Fruit fly (Drosophila melanogaster) whole organism, embryonic: Measurements from ENCODE around the gene CG33299.
A peak's percentile ranks its signal among the peaks of the same experiment; 100 is the strongest.

ENCODE experiments used
- Ada2b ChIP-seq: fragments of 200-800 bp; sonication (Bioruptor generic); IDR thresholded peaks from 2 replicates; pipeline ENCODE4 v1.3.6; 2022; ENCODE audit warnings: missing biosample characterization, missing genetic modification characterization
- BEAF-32 ChIP-seq: fragments of 200-800 bp; sonication (Bioruptor generic); optimal IDR thresholded peaks from 3 replicates; lab custom pipeline; 2017; ENCODE audit warnings: missing biosample characterization, missing genetic modification characterization, mild to moderate bottlenecking, moderate library complexity, missing genetic modification reagents
- CG10543 ChIP-seq: fragments of 200-800 bp; sonication (Bioruptor generic); optimal IDR thresholded peaks from 3 replicates; lab custom pipeline; 2017; ENCODE audit warnings: missing biosample characterization, mild to moderate bottlenecking, missing genetic modification characterization, moderate library complexity
- CG11560 ChIP-seq: fragments of 200-800 bp; sonication (Bioruptor generic); IDR thresholded peaks from 3 replicates; pipeline ENCODE4 v1.3.6; 2022; ENCODE audit warnings: missing biosample characterization, missing genetic modification characterization
- CG13424 ChIP-seq: fragments of 200-800 bp; sonication (Bioruptor generic); optimal IDR thresholded peaks from 2 replicates; lab custom pipeline; 2019; ENCODE audit warnings: missing biosample characterization, mild to moderate bottlenecking, missing genetic modification characterization, moderate library complexity
- CG1602 ChIP-seq: fragments of 200-800 bp; sonication (Bioruptor generic); optimal IDR thresholded peaks from 3 replicates; lab custom pipeline; 2016; ENCODE audit warnings: missing biosample characterization, missing genetic modification characterization
- CG17328 ChIP-seq: fragments of 200-800 bp; sonication (Bioruptor generic); IDR thresholded peaks from 2 replicates; pipeline ENCODE4 v1.3.6; 2022; ENCODE audit warnings: missing biosample characterization, missing genetic modification characterization
- CG18599 ChIP-seq: fragments of 200-800 bp; sonication (Bioruptor generic); optimal IDR thresholded peaks from 3 replicates; lab custom pipeline; 2017; ENCODE audit warnings: missing biosample characterization, missing genetic modification characterization, mild to moderate bottlenecking, moderate library complexity, missing genetic modification reagents
- CG31388 ChIP-seq: fragments of 200-800 bp; sonication (Bioruptor generic); optimal IDR thresholded peaks from 2 replicates; lab custom pipeline; 2016; ENCODE audit warnings: missing biosample characterization, missing genetic modification characterization
- CG3847 ChIP-seq: fragments of 200-800 bp; sonication (Bioruptor generic); IDR thresholded peaks from 2 replicates; pipeline ENCODE4 v1.3.6; 2022; ENCODE audit warnings: missing biosample characterization, missing genetic modification characterization
- CG4360 ChIP-seq: fragments of 200-800 bp; sonication (Bioruptor generic); IDR thresholded peaks from 2 replicates; pipeline ENCODE4 v1.3.6; 2022; ENCODE audit warnings: missing biosample characterization, missing genetic modification characterization
- CG7786 ChIP-seq: fragments of 200-800 bp; sonication (Bioruptor generic); optimal IDR thresholded peaks from 2 replicates; lab custom pipeline; 2016; ENCODE audit warnings: missing biosample characterization, missing genetic modification characterization
- Camta ChIP-seq: fragments of 200-800 bp; sonication (Bioruptor generic); optimal IDR thresholded peaks from 2 replicates; lab custom pipeline; 2016; ENCODE audit warnings: missing biosample characterization, missing genetic modification characterization
- Dp ChIP-seq: fragments of 200-800 bp; sonication (Bioruptor generic); optimal IDR thresholded peaks from 2 replicates; lab custom pipeline; 2018; ENCODE audit warnings: missing biosample characterization, mild to moderate bottlenecking, missing genetic modification characterization, moderate library complexity
- Fer1 ChIP-seq: fragments of 200-800 bp; sonication (Bioruptor generic); optimal IDR thresholded peaks from 2 replicates; lab custom pipeline; 2017; ENCODE audit warnings: missing biosample characterization, mild to moderate bottlenecking, missing genetic modification characterization
- Fer2 ChIP-seq: fragments of 200-800 bp; sonication (Bioruptor generic); optimal IDR thresholded peaks from 2 replicates; lab custom pipeline; 2018; ENCODE audit warnings: missing biosample characterization, mild to moderate bottlenecking, missing genetic modification characterization, moderate library complexity
- MTF-1 ChIP-seq: fragments of 200-800 bp; sonication (Bioruptor generic); optimal IDR thresholded peaks from 2 replicates; lab custom pipeline; 2018; ENCODE audit warnings: missing biosample characterization, mild to moderate bottlenecking, missing genetic modification characterization, borderline replicate concordance
- Max ChIP-seq: fragments of 200-800 bp; sonication (Bioruptor generic); optimal IDR thresholded peaks from 2 replicates; lab custom pipeline; 2016; ENCODE audit warnings: missing biosample characterization, mild to moderate bottlenecking, missing genetic modification characterization
- Med ChIP-seq: fragments of 200-800 bp; sonication (Bioruptor generic); peaks from one replicate; lab custom pipeline; 2016; ENCODE audit warnings: missing biosample characterization, missing genetic modification characterization, mild to moderate bottlenecking, inconsistent platforms, moderate library complexity
- Opbp ChIP-seq: fragments of 200-800 bp; sonication (Bioruptor generic); IDR thresholded peaks from 3 replicates; pipeline ENCODE4 v1.3.6; 2022; ENCODE audit warnings: missing biosample characterization, missing genetic modification characterization; ENCODE audit not compliant: partially characterized antibody
- Six4 ChIP-seq: fragments of 200-800 bp; sonication (Bioruptor generic); optimal IDR thresholded peaks from 2 replicates; lab custom pipeline; 2016; ENCODE audit warnings: missing biosample characterization, missing genetic modification characterization
- Xrp1 ChIP-seq: fragments of 200-800 bp; sonication (Bioruptor generic); IDR thresholded peaks from 2 replicates; pipeline ENCODE4 v1.3.6; 2022; ENCODE audit warnings: missing biosample characterization, missing genetic modification characterization
- al ChIP-seq: fragments of 200-800 bp; sonication (Bioruptor generic); IDR thresholded peaks from 2 replicates; pipeline ENCODE4 v1.3.6; 2022; ENCODE audit warnings: missing biosample characterization, missing genetic modification characterization
- bbx ChIP-seq: fragments of 200-800 bp; sonication (Bioruptor generic); IDR thresholded peaks from 2 replicates; pipeline ENCODE4 v1.3.6; 2022; ENCODE audit warnings: missing biosample characterization, missing genetic modification characterization; ENCODE audit not compliant: partially characterized antibody
- bowl ChIP-seq: fragments of 200-800 bp; sonication (Bioruptor generic); IDR thresholded peaks from 2 replicates; pipeline ENCODE4 v1.3.6; 2022; ENCODE audit warnings: missing biosample characterization, missing genetic modification characterization
- chif ChIP-seq, 2 experiments: fragments of 200-800 bp; sonication (Bioruptor generic); optimal IDR thresholded peaks; 3 replicates each; lab custom pipeline; 2016; ENCODE audit warnings: missing biosample characterization in 2 of 2, missing genetic modification characterization in 2 of 2
- crc ChIP-seq: fragments of 200-800 bp; sonication (Bioruptor generic); optimal IDR thresholded peaks from 2 replicates; lab custom pipeline; 2016; ENCODE audit warnings: missing biosample characterization, missing genetic modification characterization
- croc ChIP-seq: fragments of 200-800 bp; sonication (Bioruptor generic); conservative IDR thresholded peaks from 3 replicates; pipeline ENCODE4 v1.3.6; 2022; ENCODE audit warnings: missing biosample characterization, missing genetic modification characterization
- dan ChIP-seq: fragments of 200-800 bp; sonication (Bioruptor generic); IDR thresholded peaks from 2 replicates; pipeline ENCODE4 v1.3.6; 2022; ENCODE audit warnings: missing biosample characterization, missing genetic modification characterization
- dpn ChIP-seq, 2 experiments: fragments of 200-800 bp; sonication (Bioruptor generic); optimal IDR thresholded peaks; 3 replicates each; lab custom pipeline; 2016; ENCODE audit warnings: missing biosample characterization in 2 of 2, missing genetic modification characterization in 2 of 2
- dysf ChIP-seq: fragments of 200-800 bp; sonication (Bioruptor generic); IDR thresholded peaks from 3 replicates; pipeline ENCODE4 v1.3.6; 2022; ENCODE audit warnings: missing biosample characterization, missing genetic modification characterization
- emc ChIP-seq: fragments of 200-800 bp; sonication (Bioruptor generic); optimal IDR thresholded peaks from 2 replicates; lab custom pipeline; 2016; ENCODE audit warnings: missing biosample characterization, missing genetic modification characterization
- ewg ChIP-seq: fragments of 200-800 bp; sonication (Bioruptor generic); optimal IDR thresholded peaks from 3 replicates; lab custom pipeline; 2017; ENCODE audit warnings: mild to moderate bottlenecking, missing biosample characterization, missing genetic modification reagents, missing genetic modification characterization
- fru ChIP-seq: fragments of >200 bp; optimal IDR thresholded peaks from 2 replicates; lab custom pipeline; 2017
- gce ChIP-seq: fragments of 200-800 bp; sonication (Bioruptor generic); IDR thresholded peaks from 3 replicates; pipeline ENCODE4 v1.3.6; 2022; ENCODE audit warnings: missing biosample characterization, missing genetic modification characterization
- gcm ChIP-seq: fragments of 200-800 bp; sonication (Bioruptor generic); optimal IDR thresholded peaks from 2 replicates; lab custom pipeline; 2019; ENCODE audit warnings: missing biosample characterization, mild to moderate bottlenecking, missing genetic modification characterization, moderate library complexity
- gro ChIP-seq: fragments of 200-800 bp; sonication (Bioruptor generic); optimal IDR thresholded peaks from 2 replicates; lab custom pipeline; 2016; ENCODE audit warnings: missing biosample characterization, missing genetic modification characterization
- gsb ChIP-seq: fragments of 200-800 bp; sonication (Bioruptor generic); IDR thresholded peaks from 2 replicates; pipeline ENCODE4 v1.3.6; 2022; ENCODE audit warnings: missing biosample characterization, missing genetic modification characterization
- kah ChIP-seq: fragments of 200-800 bp; sonication (Bioruptor generic); optimal IDR thresholded peaks from 2 replicates; lab custom pipeline; 2018; ENCODE audit warnings: missing biosample characterization, mild to moderate bottlenecking, missing genetic modification characterization
- lilli ChIP-seq: fragments of 200-800 bp; sonication (Bioruptor generic); optimal IDR thresholded peaks from 3 replicates; lab custom pipeline; 2016; ENCODE audit warnings: missing biosample characterization, missing genetic modification characterization
- lov ChIP-seq, 2 experiments: fragments of 200-800 bp in 1 of 2; fragments of >200 bp in 1 of 2; sonication (Bioruptor generic) in 1 of 2; IDR thresholded peaks in 1 of 2; optimal IDR thresholded peaks in 1 of 2; 2 replicates in 1 of 2; 3 replicates in 1 of 2; pipeline versions ENCODE4 v1.3.6 to Lab custom; 2017 to 2022; ENCODE audit warnings: missing biosample characterization in 1 of 2, missing genetic modification characterization in 1 of 2
- mld ChIP-seq: fragments of 200-800 bp; sonication (Bioruptor generic); IDR thresholded peaks from 3 replicates; pipeline ENCODE4 v1.3.6; 2022; ENCODE audit warnings: missing biosample characterization, missing genetic modification characterization; ENCODE audit not compliant: partially characterized antibody
- nerfin-2 ChIP-seq: fragments of 200-800 bp; sonication (Bioruptor generic); IDR thresholded peaks from 2 replicates; pipeline ENCODE4 v1.3.6; 2022; ENCODE audit warnings: missing biosample characterization, missing genetic modification characterization; ENCODE audit not compliant: partially characterized antibody
- ro ChIP-seq: fragments of 200-800 bp; sonication (Bioruptor generic); IDR thresholded peaks from 2 replicates; pipeline ENCODE4 v1.3.6; 2022; ENCODE audit warnings: missing biosample characterization, missing genetic modification characterization
- sc ChIP-seq, 3 experiments: fragments of >200 bp in 2 of 3; fragments of 200-800 bp in 1 of 3; sonication (Bioruptor generic) in 1 of 3; optimal IDR thresholded peaks; 2 replicates in 2 of 3; 3 replicates in 1 of 3; lab custom pipeline; 2017; ENCODE audit warnings: mild to moderate bottlenecking in 1 of 3, missing biosample characterization in 1 of 3, missing genetic modification characterization in 1 of 3, missing genetic modification reagents in 1 of 3
- sna ChIP-seq: fragments of 200-800 bp; sonication (Bioruptor generic); IDR thresholded peaks from 2 replicates; pipeline ENCODE4 v1.3.6; 2022; ENCODE audit warnings: missing biosample characterization, missing genetic modification characterization; ENCODE audit not compliant: partially characterized antibody
- vvl ChIP-seq: fragments of 200-800 bp; sonication (Bioruptor generic); IDR thresholded peaks from 2 replicates; pipeline ENCODE4 v1.3.6; 2022; ENCODE audit warnings: missing biosample characterization, missing genetic modification characterization
- wek ChIP-seq: fragments of 200-800 bp; sonication (Bioruptor generic); optimal IDR thresholded peaks from 3 replicates; lab custom pipeline; 2018; ENCODE audit warnings: missing biosample characterization, mild to moderate bottlenecking, missing genetic modification characterization, moderate library complexity
- wor ChIP-seq: fragments of 200-800 bp; sonication (Bioruptor generic); IDR thresholded peaks from 2 replicates; pipeline ENCODE4 v1.3.6; 2022; ENCODE audit warnings: missing biosample characterization, missing genetic modification characterization
- zfh1 ChIP-seq: fragments of 200-800 bp; sonication (Bioruptor generic); IDR thresholded peaks from 3 replicates; pipeline ENCODE4 v1.3.6; 2022; ENCODE audit warnings: missing biosample characterization, missing genetic modification characterization

The CG33299 gene

DNA sequence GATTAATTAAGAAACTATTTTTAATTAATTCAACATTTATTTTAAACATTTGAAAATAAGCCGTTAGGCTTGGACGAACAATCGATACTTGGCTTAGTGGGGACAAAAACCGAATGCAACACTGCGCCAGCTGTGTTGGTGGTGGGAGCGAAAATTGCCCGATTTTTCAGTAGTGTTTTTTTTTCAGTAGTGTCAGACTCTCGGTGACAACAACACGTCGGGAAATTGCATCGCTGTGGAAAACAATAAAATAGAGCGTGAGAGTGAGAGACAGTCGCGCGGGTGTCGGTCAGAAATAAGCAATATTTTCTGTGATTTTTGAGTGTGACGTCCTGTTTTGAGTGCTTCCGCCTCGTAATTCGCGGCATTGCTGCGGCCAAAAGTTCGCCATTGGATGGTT lies 39.7 kb upstream of the CG33299 start (continued):
- TF ChIP-seq crc (GFP tag; lab: Kevin White, UChicago): no peak
- TF ChIP-seq Ada2b (GFP tag; lab: Robert Waterston, UW): peak; percentile 53; the same call in 1 of the 2 replicates
- peak; percentile 0 for TF ChIP-seq MTF-1 (GFP tag; lab: Kevin White, UChicago)
- TF ChIP-seq BEAF-32 (GFP tag; lab: Kevin White, UChicago): peak; percentile 69
- TF ChIP-seq vvl (GFP tag; lab: Robert Waterston, UW): peak; percentile 86
- TF ChIP-seq lov (optimal IDR thresholded peaks at IDR 0.05; lab: Kevin White, UChicago): no peak
- TF ChIP-seq lov (GFP tag; IDR thresholded peaks at IDR 0.05; lab: Robert Waterston, UW): no peak
- peak; percentile 7 for TF ChIP-seq CG7786 (GFP tag; lab: Kevin White, UChicago)
- TF ChIP-seq bowl (GFP tag; lab: Robert Waterston, UW): 0 out of 2 replicates have a peak, but pooled peaks have one; percentile 13
- no peak for TF ChIP-seq zfh1
- peak; percentile 50; the same call in 1 of the 3 replicates for TF ChIP-seq dysf (GFP tag; lab: Robert Waterston, UW)
- no peak for TF ChIP-seq ro (GFP tag; lab: Robert Waterston, UW)
- no peak for TF ChIP-seq sc (optimal IDR thresholded peaks at IDR 0.05; lab: Kevin White, UChicago)
- no peak for TF ChIP-seq sc (GFP tag; optimal IDR thresholded peaks at IDR 0.05; lab: Kevin White, UChicago)
- peak; percentile 74 for TF ChIP-seq Dp
- peak; percentile 76 for TF ChIP-seq CG10543 (GFP tag; lab: Kevin White, UChicago)
- TF ChIP-seq CG3847 (GFP tag; lab: Robert Waterston, UW): peak; percentile 51
- TF ChIP-seq ewg: peak; percentile 32
- TF ChIP-seq CG17328 (GFP tag; lab: Robert Waterston, UW): peak; percentile 60
- peak; percentile 84 for TF ChIP-seq bbx (GFP tag; lab: Robert Waterston, UW)
- peak; percentile 50 for TF ChIP-seq Fer1 (GFP tag; lab: Kevin White, UChicago)
- TF ChIP-seq nerfin-2 (GFP tag; lab: Robert Waterston, UW): peak; percentile 74; the same call in 1 of the 2 replicates
- no peak for TF ChIP-seq Xrp1
- TF ChIP-seq CG4360 (GFP tag; lab: Robert Waterston, UW): peak; percentile 78
- peak; percentile 85 for TF ChIP-seq Med (GFP tag; lab: Kevin White, UChicago)
- TF ChIP-seq CG18599: no peak
- no peak for TF ChIP-seq mld
- no peak for TF ChIP-seq kah (GFP tag; lab: Kevin White, UChicago)
- TF ChIP-seq dpn (GFP tag; optimal IDR thresholded peaks at IDR 0.05; lab: Kevin White, UChicago): peak; percentile 18 to 56
- no peak for TF ChIP-seq Six4 (GFP tag; lab: Kevin White, UChicago)
- TF ChIP-seq gcm (GFP tag; lab: Kevin White, UChicago): peak; percentile 70
- peak; percentile 63 for TF ChIP-seq lilli (GFP tag; lab: Kevin White, UChicago)
- TF ChIP-seq gsb (GFP tag; lab: Robert Waterston, UW): no peak
- TF ChIP-seq CG11560 (tag; lab: Robert Waterston, UW): peak; percentile 12; the same call in 1 of the 3 replicates
- TF ChIP-seq Opbp (GFP tag; lab: Robert Waterston, UW): peak; percentile 92
- no peak for TF ChIP-seq emc (GFP tag; lab: Kevin White, UChicago)
- no peak for TF ChIP-seq CG1602
- no peak for TF ChIP-seq Fer2 (tag; lab: Kevin White, UChicago)
- TF ChIP-seq wor (GFP tag; lab: Robert Waterston, UW): no peak
- no peak for TF ChIP-seq Max (GFP tag; lab: Kevin White, UChicago)
- TF ChIP-seq Camta (GFP tag; lab: Kevin White, UChicago): no peak
- TF ChIP-seq CG13424 (tag; lab: Kevin White, UChicago): peak; percentile 49
- peak; percentile 40 for TF ChIP-seq gro
- peak; percentile 42; the same call in 1 of the 2 replicates for TF ChIP-seq sna (GFP tag; lab: Robert Waterston, UW)
- no peak for TF ChIP-seq croc (GFP tag; lab: Robert Waterston, UW)
- TF ChIP-seq gce (GFP tag; lab: Robert Waterston, UW): 0 out of 3 replicates have a peak, but pooled peaks have one; percentile 36
- TF ChIP-seq wek: peak; percentile 39
- TF ChIP-seq chif (GFP tag; optimal IDR thresholded peaks at IDR 0.05; lab: Kevin White, UChicago): peak in 1 of 2 experiments; percentile 68
- TF ChIP-seq al (GFP tag; lab: Robert Waterston, UW): peak; percentile 39; the same call in 1 of the 2 replicates
- TF ChIP-seq CG31388 (GFP tag; lab: Kevin White, UChicago): no peak
- TF ChIP-seq dan: no peak
- TF ChIP-seq fru (lab: Kevin White, UChicago): no peak
